Fruit fly (Drosophila melanogaster) Kc167 (cell line): ENCODE results near the gene CG12316.

Experiments
- Myc ChIP-seq: fragments of >200 bp; optimal IDR thresholded peaks from 2 replicates; lab custom pipeline; 2017; ENCODE audit warnings: missing external identifiers
- Sin3A ChIP-seq: fragments of >200 bp; optimal IDR thresholded peaks from 2 replicates; lab custom pipeline; 2018; ENCODE audit warnings: missing external identifiers

dm6 chr3L:15107776-15108379, 28.9 kb downstream of the CG12316 start:
- TF ChIP-seq Sin3A (no peak), Myc (lab: Kevin White, UChicago) (no peak)
